Worm (Caenorhabditis elegans) whole organism, early embryonic: Measurements from ENCODE around the gene rpl-36.

Experiments used
- F13C5.2 ChIP-seq: sonication (generic microtip); optimal IDR thresholded peaks from 2 replicates; lab custom pipeline; 2017; ENCODE audit warnings: mild to moderate bottlenecking, missing genetic modification characterization, inconsistent platforms, missing compliant biosample characterization
- ama-1 ChIP-seq: fragments of 150-350 bp; optimal IDR thresholded peaks from 2 replicates; lab custom pipeline; 2014
- flt-1 ChIP-seq: fragments of 200-800 bp; sonication (Bioruptor generic); IDR thresholded peaks from 2 replicates; pipeline ENCODE4 v1.3.6; 2022; ENCODE audit warnings: missing genetic modification characterization, missing compliant biosample characterization
- hnd-1 ChIP-seq: sonication (generic microtip); optimal IDR thresholded peaks from 2 replicates; lab custom pipeline; 2016; ENCODE audit warnings: missing genetic modification characterization, missing compliant biosample characterization
- pes-1 ChIP-seq: fragments of 200-800 bp; sonication (Bioruptor generic); IDR thresholded peaks from 2 replicates; pipeline ENCODE4 v1.3.6; 2022; ENCODE audit warnings: missing genetic modification reagents, missing genetic modification characterization, missing compliant biosample characterization
- sea-1 ChIP-seq: fragments of 200-800 bp; sonication (Bioruptor generic); conservative IDR thresholded peaks from 2 replicates; pipeline ENCODE4 v1.3.6; 2022; ENCODE audit warnings: missing genetic modification characterization, missing compliant biosample characterization
- tbx-11 ChIP-seq: fragments of 200-800 bp; sonication (Bioruptor generic); IDR thresholded peaks from 2 replicates; pipeline ENCODE4 v1.3.6; 2022; ENCODE audit warnings: missing genetic modification characterization, missing compliant biosample characterization
- tbx-37 ChIP-seq: fragments of 200-800 bp; sonication (Bioruptor generic); conservative IDR thresholded peaks from 2 replicates; pipeline ENCODE4 v1.3.6; 2022; ENCODE audit warnings: missing genetic modification reagents, missing genetic modification characterization, missing compliant biosample characterization
- tra-4 ChIP-seq: sonication (generic microtip); optimal IDR thresholded peaks from 2 replicates; lab custom pipeline; 2017; ENCODE audit warnings: missing genetic modification characterization, missing compliant biosample characterization

- TF ChIP-seq tra-4 (tag; lab: Kevin White, UChicago) (no peak), sea-1 (GFP tag; lab: Robert Waterston, UW) (no peak), pes-1 (GFP tag; lab: Robert Waterston, UW) (no peak), ama-1 (lab: Kevin White, UChicago) (no peak), tbx-11 (GFP tag; lab: Robert Waterston, UW) (no peak), F13C5.2 (tag; lab: Kevin White, UChicago) (no peak), flt-1 (no peak), hnd-1 (tag; lab: Kevin White, UChicago) (no peak), tbx-37 (no peak)
Measured at ce11 chrIII:7201378-7202256, 21.6 kb downstream of the rpl-36 start, which contains the start of gene dpy-31.
